Worm (Caenorhabditis elegans) whole organism, L4 larva: ENCODE results near the gene C49C3.6.

Experiments used
- ama-1 ChIP-seq: fragments of 150-350 bp; optimal IDR thresholded peaks from 2 replicates; lab custom pipeline; 2014; ENCODE audit warnings: inconsistent platforms, mixed read lengths
- fkh-10 ChIP-seq: fragments of 150-350 bp; optimal IDR thresholded peaks from 2 replicates; lab custom pipeline; 2014; ENCODE audit warnings: missing biosample characterization, missing genetic modification reagents, missing genetic modification characterization
- hlh-30 ChIP-seq: sonication (generic microtip); optimal IDR thresholded peaks from 2 replicates; lab custom pipeline; 2017; ENCODE audit warnings: antibody characterized with exemption, mild to moderate bottlenecking, missing genetic modification characterization, missing compliant biosample characterization; ENCODE audit not compliant: insufficient read depth
- lin-1 ChIP-seq: fragments of 200-800 bp; sonication (Bioruptor generic); IDR thresholded peaks from 2 replicates; pipeline ENCODE4 v1.3.6; 2022; ENCODE audit warnings: missing genetic modification reagents, missing genetic modification characterization, missing compliant biosample characterization
- nhr-102 ChIP-seq: sonication (generic microtip); optimal IDR thresholded peaks from 2 replicates; lab custom pipeline; 2016; ENCODE audit warnings: mild to moderate bottlenecking, missing genetic modification characterization, moderate library complexity, missing compliant biosample characterization
- nhr-11 ChIP-seq: fragments of 150-350 bp; optimal IDR thresholded peaks from 2 replicates; lab custom pipeline; 2014; ENCODE audit warnings: missing biosample characterization, missing genetic modification characterization
- pha-4 ChIP-seq, 2 experiments: fragments of 150-350 bp in 1 of 2; fragments of 200-800 bp in 1 of 2; sonication (Bioruptor generic) in 1 of 2; IDR thresholded peaks in 1 of 2; optimal IDR thresholded peaks in 1 of 2; 2 replicates each; pipeline versions ENCODE4 v1.3.6 to Lab custom; 2014 to 2022; ENCODE audit warnings: missing genetic modification characterization in 2 of 2, missing genetic modification reagents in 2 of 2, missing biosample characterization in 1 of 2, missing compliant biosample characterization in 1 of 2
- sdz-12 ChIP-seq: fragments of 200-800 bp; sonication (Bioruptor generic); optimal IDR thresholded peaks from 2 replicates; lab custom pipeline; 2018; ENCODE audit warnings: mild to moderate bottlenecking, missing genetic modification characterization, missing compliant biosample characterization
- unc-39 ChIP-seq: sonication (generic microtip); optimal IDR thresholded peaks from 2 replicates; lab custom pipeline; 2017; ENCODE audit warnings: missing biosample characterization, missing genetic modification characterization

- TF ChIP-seq nhr-11 (tag; lab: Kevin White, UChicago) (no peak), hlh-30 (tag; lab: Kevin White, UChicago) (no peak), sdz-12 (no peak), unc-39 (no peak), ama-1 (lab: Kevin White, UChicago) (no peak), nhr-102 (tag; lab: Kevin White, UChicago) (no peak), pha-4 (GFP tag; IDR thresholded peaks at IDR 0.05; lab: Robert Waterston, UW) (no peak), pha-4 (tag; optimal IDR thresholded peaks at IDR 0.05; lab: Kevin White, UChicago) (no peak), fkh-10 (GFP tag; lab: Kevin White, UChicago) (no peak), lin-1 (GFP tag; lab: Robert Waterston, UW) (no peak)
These were observed 7.7 kb downstream of the C49C3.6 start, which contains the start of gene C49C3.10 for ce11 chrIV:17338920-17339510.
